Worm (Caenorhabditis elegans) whole organism, L2 larva: Measurements from ENCODE around the gene srd-12.

Experiments
- C34F6.9 ChIP-seq: fragments of 150-350 bp; optimal IDR thresholded peaks from 2 replicates; lab custom pipeline; 2014; ENCODE audit warnings: missing biosample characterization, missing genetic modification characterization
- F13H6.1 ChIP-seq: sonication (generic microtip); optimal IDR thresholded peaks from 2 replicates; lab custom pipeline; 2016; ENCODE audit warnings: missing genetic modification characterization, missing compliant biosample characterization
- Y55F3AM.14 ChIP-seq: fragments of 200-800 bp; sonication (Bioruptor generic); optimal IDR thresholded peaks from 2 replicates; lab custom pipeline; 2018; ENCODE audit warnings: mild to moderate bottlenecking, missing genetic modification characterization, missing compliant biosample characterization
- alr-1 ChIP-seq: fragments of 150-350 bp; optimal IDR thresholded peaks from 2 replicates; lab custom pipeline; 2014; ENCODE audit warnings: missing biosample characterization, missing genetic modification characterization
- aly-2 ChIP-seq: fragments of 150-350 bp; optimal IDR thresholded peaks from 2 replicates; lab custom pipeline; 2014; ENCODE audit warnings: missing biosample characterization, missing genetic modification characterization
- ama-1 ChIP-seq: fragments of 150-350 bp; optimal IDR thresholded peaks from 2 replicates; lab custom pipeline; 2018; ENCODE audit warnings: inconsistent platforms
- blmp-1 ChIP-seq: sonication (generic microtip); optimal IDR thresholded peaks from 2 replicates; lab custom pipeline; 2017; ENCODE audit warnings: missing genetic modification characterization, mild to moderate bottlenecking, missing compliant biosample characterization, antibody characterized with exemption, moderate library complexity; ENCODE audit not compliant: insufficient read depth
- ceh-16 ChIP-seq: fragments of 150-350 bp; optimal IDR thresholded peaks from 2 replicates; lab custom pipeline; 2014; ENCODE audit warnings: missing biosample characterization, missing genetic modification characterization
- ceh-82 ChIP-seq: fragments of 150-350 bp; optimal IDR thresholded peaks from 2 replicates; lab custom pipeline; 2014; ENCODE audit warnings: missing biosample characterization, missing genetic modification characterization
- crh-2 ChIP-seq: sonication (generic microtip); optimal IDR thresholded peaks from 2 replicates; lab custom pipeline; 2017; ENCODE audit warnings: missing biosample characterization, missing genetic modification characterization
- egl-27 ChIP-seq: sonication (generic microtip); optimal IDR thresholded peaks from 3 replicates; lab custom pipeline; 2017; ENCODE audit warnings: missing biosample characterization, missing genetic modification reagents, missing genetic modification characterization
- fos-1 ChIP-seq: fragments of 150-350 bp; optimal IDR thresholded peaks from 2 replicates; lab custom pipeline; 2014; ENCODE audit warnings: missing biosample characterization, missing genetic modification characterization
- lin-11 ChIP-seq: fragments of 150-350 bp; sonication (generic microtip); optimal IDR thresholded peaks from 2 replicates; lab custom pipeline; 2014; ENCODE audit warnings: missing biosample characterization, missing genetic modification characterization, inconsistent platforms, mixed read lengths
- lin-13 ChIP-seq: fragments of 150-350 bp; optimal IDR thresholded peaks from 2 replicates; lab custom pipeline; 2014; ENCODE audit warnings: missing biosample characterization, missing genetic modification reagents, missing genetic modification characterization
- lin-39 ChIP-seq: fragments of 150-350 bp; optimal IDR thresholded peaks from 2 replicates; lab custom pipeline; 2014; ENCODE audit warnings: missing biosample characterization, missing genetic modification reagents, missing genetic modification characterization
- lsy-2 ChIP-seq, 2 experiments: fragments of 150-350 bp in 1 of 2; sonication (generic microtip) in 1 of 2; optimal IDR thresholded peaks; 2 replicates each; lab custom pipeline; 2014 to 2017; ENCODE audit warnings: missing biosample characterization in 2 of 2, missing genetic modification characterization in 2 of 2
- nhr-10 ChIP-seq: sonication (generic microtip); optimal IDR thresholded peaks from 2 replicates; lab custom pipeline; 2017; ENCODE audit warnings: missing biosample characterization, missing genetic modification characterization
- nhr-129 ChIP-seq: fragments of 150-350 bp; optimal IDR thresholded peaks from 2 replicates; lab custom pipeline; 2014; ENCODE audit warnings: missing biosample characterization, missing genetic modification characterization
- nhr-23 ChIP-seq: fragments of 150-350 bp; optimal IDR thresholded peaks from 2 replicates; lab custom pipeline; 2014; ENCODE audit warnings: missing biosample characterization, missing genetic modification reagents, missing genetic modification characterization
- nhr-25 ChIP-seq: fragments of 150-350 bp; sonication (generic microtip); optimal IDR thresholded peaks from 3 replicates; lab custom pipeline; 2014; ENCODE audit warnings: missing biosample characterization, missing genetic modification characterization
- nhr-6 ChIP-seq: fragments of 150-350 bp; optimal IDR thresholded peaks from 2 replicates; lab custom pipeline; 2014; ENCODE audit warnings: missing biosample characterization, missing genetic modification characterization
- nhr-77 ChIP-seq: fragments of 150-350 bp; optimal IDR thresholded peaks from 2 replicates; lab custom pipeline; 2014; ENCODE audit warnings: missing biosample characterization, missing genetic modification characterization
- peb-1 ChIP-seq: fragments of 150-350 bp; optimal IDR thresholded peaks from 2 replicates; lab custom pipeline; 2014; ENCODE audit warnings: missing biosample characterization, missing genetic modification characterization
- skn-1 ChIP-seq: sonication (generic microtip); optimal IDR thresholded peaks from 2 replicates; lab custom pipeline; 2017; ENCODE audit warnings: missing biosample characterization, missing genetic modification characterization
- sma-3 ChIP-seq: sonication (generic microtip); optimal IDR thresholded peaks from 2 replicates; lab custom pipeline; 2016; ENCODE audit warnings: missing genetic modification reagents, missing genetic modification characterization, missing compliant biosample characterization
- sma-9 ChIP-seq, 2 experiments: fragments of 150-350 bp in 1 of 2; sonication (generic microtip) in 1 of 2; optimal IDR thresholded peaks; 2 replicates each; lab custom pipeline; 2014 to 2016; ENCODE audit warnings: missing genetic modification characterization in 2 of 2, mild to moderate bottlenecking in 1 of 2, missing biosample characterization in 1 of 2, missing compliant biosample characterization in 1 of 2, missing genetic modification reagents in 1 of 2, moderate library complexity in 1 of 2
- snpc-4 ChIP-seq: fragments of 150-350 bp; optimal IDR thresholded peaks from 2 replicates; lab custom pipeline; 2014; ENCODE audit warnings: missing biosample characterization, missing genetic modification characterization
- unc-39 ChIP-seq: fragments of 150-350 bp; optimal IDR thresholded peaks from 2 replicates; lab custom pipeline; 2014; ENCODE audit warnings: missing biosample characterization, missing genetic modification characterization
- zag-1 ChIP-seq: fragments of 150-350 bp; optimal IDR thresholded peaks from 2 replicates; lab custom pipeline; 2014; ENCODE audit warnings: missing biosample characterization, missing genetic modification characterization
- ztf-1 ChIP-seq: fragments of 200-800 bp; sonication (Bioruptor generic); conservative IDR thresholded peaks from 2 replicates; pipeline ENCODE4 v1.3.6; 2022; ENCODE audit warnings: missing genetic modification characterization, missing compliant biosample characterization
- ztf-11 ChIP-seq: sonication (generic microtip); optimal IDR thresholded peaks from 2 replicates; lab custom pipeline; 2017; ENCODE audit warnings: missing biosample characterization, missing genetic modification characterization

The srd-12 gene

ce11 chrIV:5590120-5590519 lies 39.9 kb downstream of the srd-12 start (continued):
- peak; percentile 83 for TF ChIP-seq fos-1 (tag; lab: Kevin White, UChicago)
- TF ChIP-seq nhr-77 = no peak
- peak; percentile 87 for TF ChIP-seq nhr-129 (tag; lab: Kevin White, UChicago)
- no peak for TF ChIP-seq ama-1 (lab: Kevin White, UChicago)
- peak; percentile 33 for TF ChIP-seq sma-3
- TF ChIP-seq blmp-1 = no peak
- no peak for TF ChIP-seq zag-1 (tag; lab: Kevin White, UChicago)
- peak; percentile 84 for TF ChIP-seq sma-9 (GFP tag; optimal IDR thresholded peaks at IDR 0.05; lab: Kevin White, UChicago)
- TF ChIP-seq sma-9 (tag; optimal IDR thresholded peaks at IDR 0.05; lab: Kevin White, UChicago) = no peak
- no peak for TF ChIP-seq ceh-82 (tag; lab: Kevin White, UChicago)
- TF ChIP-seq nhr-6 = no peak
- TF ChIP-seq lin-39 (tag; lab: Kevin White, UChicago) = no peak

DNA sequence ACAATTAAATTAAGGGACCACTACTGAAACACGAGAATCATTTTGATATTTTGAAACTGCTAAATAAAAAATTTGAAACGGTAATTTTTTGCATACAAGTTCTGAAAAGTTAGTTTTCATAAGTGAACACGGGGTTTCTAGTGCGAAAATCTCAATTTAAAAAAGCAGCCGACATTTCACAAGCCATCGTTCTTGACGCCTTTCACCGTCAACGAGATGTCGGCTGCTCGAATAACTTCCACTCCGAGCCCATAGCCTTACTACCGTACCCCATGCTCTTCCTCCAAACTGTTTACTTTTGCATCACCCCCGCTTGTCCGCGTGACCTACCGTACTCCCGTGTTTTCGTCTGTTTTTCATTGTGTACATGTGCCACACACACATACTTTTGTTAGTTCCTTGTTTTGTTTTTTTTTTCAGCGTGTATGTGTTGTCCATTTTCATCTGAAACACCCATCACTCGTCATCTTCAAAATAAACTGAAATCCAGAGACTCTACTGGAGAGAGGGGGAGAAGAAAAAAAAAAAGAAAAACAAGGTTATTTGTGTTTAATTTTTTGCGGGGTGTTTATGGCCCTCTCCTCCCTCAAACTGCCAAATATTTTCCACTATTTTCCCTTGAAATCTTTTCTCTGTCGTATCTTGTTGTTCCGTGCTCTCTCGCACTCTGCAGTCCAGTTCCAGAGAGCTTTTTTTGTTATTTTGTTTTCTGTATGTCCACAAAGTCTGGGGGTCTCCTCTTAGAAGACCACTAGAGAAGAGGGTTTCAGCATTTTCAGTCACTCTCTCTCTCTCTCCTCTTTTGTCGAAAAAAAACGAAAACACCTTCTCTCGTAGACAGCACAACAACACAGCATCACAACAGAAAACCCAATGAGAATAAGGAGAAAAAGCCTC lies 41.8 kb downstream of the srd-12 start:
- TF ChIP-seq fos-1 (tag; lab: Kevin White, UChicago) = no peak
- no peak for TF ChIP-seq egl-27 (tag; lab: Kevin White, UChicago)
- no peak for TF ChIP-seq ceh-16 (tag; lab: Kevin White, UChicago)
- TF ChIP-seq nhr-129 (tag; lab: Kevin White, UChicago) = peak; percentile 83
- no peak for TF ChIP-seq lin-11
- no peak for TF ChIP-seq F13H6.1 (tag; lab: Kevin White, UChicago)
- TF ChIP-seq lin-39 (tag; lab: Kevin White, UChicago) = no peak
- TF ChIP-seq lsy-2 (tag; optimal IDR thresholded peaks at IDR 0.05; lab: Kevin White, UChicago) = peak in 1 of 2 experiments; percentile 11

DNA sequence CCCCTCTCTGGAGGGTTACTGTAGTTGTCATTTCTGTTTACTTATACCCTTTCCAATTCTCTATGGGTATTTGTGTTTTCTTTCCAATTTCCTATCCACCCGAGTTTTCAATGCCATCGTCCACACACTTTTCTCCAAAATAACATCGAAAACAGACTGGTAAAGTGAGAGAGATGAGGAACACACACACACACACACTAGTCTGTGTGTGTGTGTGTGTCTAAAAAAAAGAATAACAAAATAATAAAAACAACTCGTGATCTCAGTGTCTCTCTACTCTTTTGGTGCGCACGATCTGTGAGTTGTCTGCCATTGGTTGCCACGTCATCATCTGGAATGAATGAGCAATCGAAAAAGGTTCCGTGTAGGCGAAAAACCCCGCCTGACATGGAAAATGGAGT lies 43.7 kb downstream of the srd-12 start:
- no peak for TF ChIP-seq ama-1 (lab: Kevin White, UChicago)
- peak; percentile 84 for TF ChIP-seq nhr-129 (tag; lab: Kevin White, UChicago)
- no peak for TF ChIP-seq snpc-4 (tag; lab: Kevin White, UChicago)
- TF ChIP-seq nhr-10 (tag; lab: Kevin White, UChicago) = no peak
- no peak for TF ChIP-seq peb-1 (tag; lab: Kevin White, UChicago)
- TF ChIP-seq alr-1 (tag; lab: Kevin White, UChicago) = no peak
- peak in 1 of 2 experiments; percentile 33 for TF ChIP-seq lsy-2 (tag; optimal IDR thresholded peaks at IDR 0.05; lab: Kevin White, UChicago)
- TF ChIP-seq C34F6.9 (tag; lab: Kevin White, UChicago) = peak; percentile 16
- TF ChIP-seq Y55F3AM.14 (GFP tag; lab: Kevin White, UChicago) = peak; percentile 92
- TF ChIP-seq crh-2 (tag; lab: Kevin White, UChicago) = peak; percentile 77
- TF ChIP-seq, all 48 proteins: peak for 5

ce11 chrIV:5584384-5584783 lies 45.7 kb downstream of the srd-12 start, which contains the start of gene fkh-7:
Gene fkh-7, plus strand, starts transcription at chrIV:5584684.
- no peak for TF ChIP-seq lin-13
- no peak for TF ChIP-seq nhr-25
- TF ChIP-seq peb-1 (tag; lab: Kevin White, UChicago) = no peak
- no peak for TF ChIP-seq alr-1 (tag; lab: Kevin White, UChicago)
- no peak for TF ChIP-seq nhr-77
- TF ChIP-seq nhr-129 (tag; lab: Kevin White, UChicago) = no peak
- no peak for TF ChIP-seq fos-1 (tag; lab: Kevin White, UChicago)
- no peak for TF ChIP-seq skn-1 (tag; lab: Kevin White, UChicago)
- TF ChIP-seq nhr-23 = no peak
- TF ChIP-seq crh-2 (tag; lab: Kevin White, UChicago) = no peak
- TF ChIP-seq ztf-1 (GFP tag; lab: Robert Waterston, UW) = no peak
- TF ChIP-seq ceh-16 (tag; lab: Kevin White, UChicago) = no peak
- no peak for TF ChIP-seq unc-39 (tag; lab: Kevin White, UChicago)
- no peak for TF ChIP-seq ama-1 (lab: Kevin White, UChicago)
- no peak for TF ChIP-seq zag-1 (tag; lab: Kevin White, UChicago)
- TF ChIP-seq ztf-11 (tag; lab: Kevin White, UChicago) = no peak
- TF ChIP-seq aly-2 (tag; lab: Kevin White, UChicago) = no peak
- TF ChIP-seq egl-27 (tag; lab: Kevin White, UChicago) = no peak
- TF ChIP-seq, all 48 proteins: peak for 0
